Fruit fly (Drosophila melanogaster): ENCODE results near the gene CG14107.

- TF ChIP-seq psq (optimal IDR thresholded peaks at IDR 0.05) (no peak), insv (optimal IDR thresholded peaks at IDR 0.05) (no peak)
Observed at dm6 chr3L:13426573-13426972, 45.4 kb upstream of the CG14107 start, which contains the start of gene CG14105.
